Worm (Caenorhabditis elegans) whole organism, young adult: ENCODE data around the gene ceh-48.
A peak's percentile ranks its signal among the peaks of the same experiment; 100 is the strongest.

ENCODE experiments used
- B0019.2 ChIP-seq: fragments of 200-800 bp; sonication (Bioruptor generic); conservative IDR thresholded peaks from 2 replicates; pipeline ENCODE4 v1.3.6; 2022; ENCODE audit warnings: missing genetic modification reagents, missing genetic modification characterization, missing compliant biosample characterization
- B0035.1 ChIP-seq: sonication (generic microtip); optimal IDR thresholded peaks from 2 replicates; lab custom pipeline; 2016; ENCODE audit warnings: missing genetic modification characterization, mild to moderate bottlenecking, missing compliant biosample characterization, missing genotype, missing genetic modification reagents
- B0261.1 ChIP-seq: sonication (generic microtip); optimal IDR thresholded peaks from 2 replicates; lab custom pipeline; 2016; ENCODE audit warnings: mild to moderate bottlenecking, missing genetic modification characterization, moderate library complexity, missing compliant biosample characterization
- C17E4.6 ChIP-seq: fragments of 200-800 bp; sonication (Bioruptor generic); IDR thresholded peaks from 2 replicates; pipeline ENCODE4 v1.3.6; 2022; ENCODE audit warnings: missing genetic modification reagents, missing genetic modification characterization, missing compliant biosample characterization
- D2030.7 ChIP-seq: fragments of 200-800 bp; sonication (Bioruptor generic); IDR thresholded peaks from 2 replicates; pipeline ENCODE4 v1.3.6; 2022; ENCODE audit warnings: missing genetic modification reagents, missing genetic modification characterization, missing compliant biosample characterization
- F33H1.4 ChIP-seq: fragments of 200-800 bp; sonication (Bioruptor generic); IDR thresholded peaks from 2 replicates; pipeline ENCODE4 v1.3.6; 2022; ENCODE audit warnings: missing genetic modification reagents, missing genetic modification characterization, missing compliant biosample characterization
- F49E8.2 ChIP-seq: sonication (generic microtip); optimal IDR thresholded peaks from 3 replicates; lab custom pipeline; 2017; ENCODE audit warnings: missing genetic modification characterization, mild to moderate bottlenecking, missing compliant biosample characterization, antibody characterized with exemption, moderate library complexity; ENCODE audit not compliant: insufficient read depth
- T26A5.8 ChIP-seq: sonication (generic microtip); optimal IDR thresholded peaks from 2 replicates; lab custom pipeline; 2016; ENCODE audit warnings: missing genetic modification characterization, missing compliant biosample characterization
- Y53G8AR.9 ChIP-seq: fragments of 200-800 bp; sonication (Bioruptor generic); conservative IDR thresholded peaks from 2 replicates; pipeline ENCODE4 v1.3.6; 2022; ENCODE audit warnings: missing genetic modification reagents, missing genetic modification characterization, missing compliant biosample characterization
- Y95B8A.8 ChIP-seq: fragments of 200-800 bp; sonication (Bioruptor generic); IDR thresholded peaks from 2 replicates; pipeline ENCODE4 v1.3.6; 2022; ENCODE audit warnings: missing genetic modification reagents, missing genetic modification characterization, missing compliant biosample characterization
- bed-1 ChIP-seq: fragments of 200-800 bp; sonication (Bioruptor generic); IDR thresholded peaks from 2 replicates; pipeline ENCODE4 v1.3.6; 2022; ENCODE audit warnings: missing genetic modification reagents, missing genetic modification characterization, missing compliant biosample characterization
- ceh-91 ChIP-seq: fragments of 200-800 bp; sonication (Bioruptor generic); IDR thresholded peaks from 2 replicates; pipeline ENCODE4 v1.3.6; 2022; ENCODE audit warnings: missing genetic modification reagents, missing genetic modification characterization, missing compliant biosample characterization
- dox-1 ChIP-seq: fragments of 200-800 bp; sonication (Bioruptor generic); IDR thresholded peaks from 2 replicates; pipeline ENCODE4 v1.3.6; 2022; ENCODE audit warnings: missing genetic modification reagents, missing genetic modification characterization, missing compliant biosample characterization
- dpl-1 ChIP-seq: fragments of 150-350 bp; optimal IDR thresholded peaks from 2 replicates; lab custom pipeline; 2014; ENCODE audit warnings: missing biosample characterization, missing genetic modification reagents, missing genetic modification characterization
- efl-1 ChIP-seq: fragments of 150-350 bp; optimal IDR thresholded peaks from 2 replicates; lab custom pipeline; 2014; ENCODE audit warnings: missing biosample characterization, missing genetic modification reagents, missing genetic modification characterization
- ets-4 ChIP-seq: fragments of 200-800 bp; sonication (Bioruptor generic); optimal IDR thresholded peaks from 2 replicates; lab custom pipeline; 2018; ENCODE audit warnings: mild to moderate bottlenecking, missing genetic modification characterization, missing compliant biosample characterization
- him-1 ChIP-seq: sonication (generic microtip); optimal IDR thresholded peaks from 2 replicates; lab custom pipeline; 2016; ENCODE audit warnings: missing genotype, missing genetic modification reagents, missing genetic modification characterization, missing compliant biosample characterization
- hmg-1.2 ChIP-seq: fragments of 200-800 bp; sonication (Bioruptor generic); IDR thresholded peaks from 2 replicates; pipeline ENCODE4 v1.3.6; 2022; ENCODE audit warnings: missing genetic modification reagents, missing genetic modification characterization, missing compliant biosample characterization
- hsf-1 ChIP-seq: fragments of 200-800 bp; sonication (Bioruptor generic); IDR thresholded peaks from 2 replicates; pipeline ENCODE4 v1.3.6; 2022; ENCODE audit warnings: missing genetic modification reagents, missing genetic modification characterization, missing compliant biosample characterization
- let-607 ChIP-seq, 2 experiments: fragments of 200-800 bp in 1 of 2; sonication (Bioruptor generic) in 1 of 2; sonication (generic microtip) in 1 of 2; optimal IDR thresholded peaks; 2 replicates each; lab custom pipeline; 2016 to 2018; ENCODE audit warnings: mild to moderate bottlenecking in 2 of 2, missing compliant biosample characterization in 2 of 2, missing genetic modification characterization in 2 of 2, moderate library complexity in 2 of 2, missing genotype in 1 of 2
- lin-26 ChIP-seq: fragments of 200-800 bp; sonication (Bioruptor generic); IDR thresholded peaks from 2 replicates; pipeline ENCODE4 v1.3.6; 2022; ENCODE audit warnings: missing genetic modification reagents, missing genetic modification characterization, missing compliant biosample characterization
- lin-35 ChIP-seq, 3 experiments: fragments of 150-350 bp in 2 of 3; sonication (generic microtip) in 1 of 3; optimal IDR thresholded peaks; 2 replicates each; lab custom pipeline; 2014 to 2018; ENCODE audit warnings: missing biosample characterization in 3 of 3, missing genetic modification characterization in 3 of 3, missing genetic modification reagents in 3 of 3
- lin-54 ChIP-seq: fragments of 200-800 bp; sonication (Bioruptor generic); optimal IDR thresholded peaks from 2 replicates; lab custom pipeline; 2018; ENCODE audit warnings: mild to moderate bottlenecking, missing genetic modification characterization, missing compliant biosample characterization
- lir-1 ChIP-seq: fragments of 200-800 bp; sonication (Bioruptor generic); conservative IDR thresholded peaks from 2 replicates; pipeline ENCODE4 v1.3.6; 2022; ENCODE audit warnings: missing genetic modification reagents, missing genetic modification characterization, missing compliant biosample characterization
- lsl-1 ChIP-seq: fragments of 200-800 bp; sonication (Bioruptor generic); optimal IDR thresholded peaks from 2 replicates; lab custom pipeline; 2018; ENCODE audit warnings: mild to moderate bottlenecking, missing genetic modification characterization, moderate library complexity, missing compliant biosample characterization
- madf-6 ChIP-seq: fragments of 200-800 bp; sonication (Bioruptor generic); IDR thresholded peaks from 2 replicates; pipeline ENCODE4 v1.3.6; 2022; ENCODE audit warnings: missing genetic modification reagents, missing genetic modification characterization, missing compliant biosample characterization
- madf-8 ChIP-seq: fragments of 200-800 bp; sonication (Bioruptor generic); conservative IDR thresholded peaks from 2 replicates; pipeline ENCODE4 v1.3.6; 2022; ENCODE audit warnings: missing genetic modification reagents, missing genetic modification characterization, missing compliant biosample characterization
- mxl-1 ChIP-seq: sonication (generic microtip); optimal IDR thresholded peaks from 2 replicates; lab custom pipeline; 2016; ENCODE audit warnings: missing genetic modification characterization, missing compliant biosample characterization
- nfya-2 ChIP-seq: fragments of 200-800 bp; sonication (Bioruptor generic); IDR thresholded peaks from 2 replicates; pipeline ENCODE4 v1.3.6; 2022; ENCODE audit warnings: missing genetic modification reagents, missing genetic modification characterization, missing compliant biosample characterization
- nhr-80 ChIP-seq: sonication (generic microtip); optimal IDR thresholded peaks from 2 replicates; lab custom pipeline; 2016; ENCODE audit warnings: missing genetic modification characterization, missing compliant biosample characterization
- pbrm-1 ChIP-seq: fragments of 200-800 bp; sonication (Bioruptor generic); IDR thresholded peaks from 2 replicates; pipeline ENCODE4 v1.3.6; 2022; ENCODE audit warnings: missing genetic modification reagents, missing genetic modification characterization, missing compliant biosample characterization
- sea-2 ChIP-seq: fragments of 200-800 bp; sonication (Bioruptor generic); IDR thresholded peaks from 2 replicates; pipeline ENCODE4 v1.3.6; 2022; ENCODE audit warnings: missing genetic modification characterization, missing compliant biosample characterization
- snpc-1.3 ChIP-seq: sonication (generic microtip); optimal IDR thresholded peaks from 2 replicates; lab custom pipeline; 2017; ENCODE audit warnings: missing genetic modification characterization, mild to moderate bottlenecking, missing compliant biosample characterization, antibody characterized with exemption, moderate library complexity, missing genotype, missing genetic modification reagents; ENCODE audit not compliant: insufficient read depth
- snpc-3.4 ChIP-seq: sonication (generic microtip); optimal IDR thresholded peaks from 2 replicates; lab custom pipeline; 2017; ENCODE audit warnings: missing genetic modification characterization, mild to moderate bottlenecking, missing compliant biosample characterization, antibody characterized with exemption, moderate library complexity, missing genotype, missing genetic modification reagents
- snpc-4 ChIP-seq, 5 experiments: fragments of 150-350 bp in 1 of 5; sonication (generic microtip) in 4 of 5; optimal IDR thresholded peaks; 2 replicates each; lab custom pipeline; 2014 to 2018; ENCODE audit warnings: missing genetic modification characterization in 5 of 5, missing biosample characterization in 3 of 5, antibody characterized with exemption in 2 of 5, mild to moderate bottlenecking in 2 of 5, missing compliant biosample characterization in 2 of 5, missing genotype in 2 of 5, moderate library complexity in 2 of 5, missing genetic modification reagents in 1 of 5
- tbp1 ChIP-seq: fragments of 200-800 bp; sonication (Bioruptor generic); optimal IDR thresholded peaks from 2 replicates; lab custom pipeline; 2018; ENCODE audit warnings: mild to moderate bottlenecking, missing genetic modification characterization, missing compliant biosample characterization
- xnd-1 ChIP-seq: sonication (generic microtip); optimal IDR thresholded peaks from 2 replicates; lab custom pipeline; 2016; ENCODE audit warnings: missing genotype, missing genetic modification reagents, missing genetic modification characterization, missing compliant biosample characterization
- ztf-18 ChIP-seq: sonication (generic microtip); optimal IDR thresholded peaks from 2 replicates; lab custom pipeline; 2016; ENCODE audit warnings: missing genotype, mild to moderate bottlenecking, missing genetic modification characterization, missing compliant biosample characterization

ceh-48 gene

ce11 chrIV:6842470-6843008 lies 30.6 kb downstream of the ceh-48 start, which contains the start of gene lip-1:
TSS of gene lip-1 (plus strand) at chrIV:6842958.
- TF ChIP-seq ets-4, result no peak
- peak; percentile 94 for TF ChIP-seq madf-8 (GFP tag; lab: Robert Waterston, UW)
- peak; percentile 32; the same call in 1 of the 2 replicates for TF ChIP-seq Y53G8AR.9
- peak; percentile 30 for TF ChIP-seq him-1 (tag; lab: Kevin White, UChicago)
- TF ChIP-seq lir-1 (GFP tag; lab: Robert Waterston, UW), result no peak
- TF ChIP-seq dpl-1 (GFP tag; lab: Kevin White, UChicago), result peak; percentile 73
- peak; percentile 23 for TF ChIP-seq F49E8.2 (tag; lab: Kevin White, UChicago)
- TF ChIP-seq sea-2, result no peak
- TF ChIP-seq Y95B8A.8, result peak; percentile 82
- TF ChIP-seq madf-6 (GFP tag; lab: Robert Waterston, UW), result peak; percentile 95
- TF ChIP-seq C17E4.6, result no peak
- no peak for TF ChIP-seq mxl-1
- no peak for TF ChIP-seq snpc-1.3 (tag; lab: Kevin White, UChicago)
- TF ChIP-seq lsl-1 (GFP tag; lab: Kevin White, UChicago), result peak; percentile 90
- no peak for TF ChIP-seq nfya-2 (GFP tag; lab: Robert Waterston, UW)
- TF ChIP-seq tbp1 (GFP tag; lab: Kevin White, UChicago), result peak; percentile 38
- peak; percentile 93 for TF ChIP-seq efl-1 (GFP tag; lab: Kevin White, UChicago)
- no peak for TF ChIP-seq bed-1 (GFP tag; lab: Robert Waterston, UW)
- TF ChIP-seq B0035.1 (tag; lab: Kevin White, UChicago), result no peak
- no peak for TF ChIP-seq ztf-18
- no peak for TF ChIP-seq T26A5.8
- TF ChIP-seq snpc-3.4 (tag; lab: Kevin White, UChicago), result peak; percentile 22
- peak; percentile 72 for TF ChIP-seq ceh-91
- TF ChIP-seq hsf-1 (GFP tag; lab: Robert Waterston, UW), result peak; percentile 70; the same call in 1 of the 2 replicates
- peak; percentile 74 for TF ChIP-seq D2030.7 (GFP tag; lab: Robert Waterston, UW)
- TF ChIP-seq B0019.2 (GFP tag; lab: Robert Waterston, UW), result peak; percentile 28; the same call in 1 of the 2 replicates
- peak; percentile 69 for TF ChIP-seq xnd-1 (tag; lab: Kevin White, UChicago)
- TF ChIP-seq let-607 (tag; optimal IDR thresholded peaks at IDR 0.05; lab: Kevin White, UChicago), result no peak
- TF ChIP-seq lin-35 (GFP tag; optimal IDR thresholded peaks at IDR 0.05; lab: Kevin White, UChicago), result no peak
- peak; percentile 50 for TF ChIP-seq lin-54 (GFP tag; lab: Kevin White, UChicago)
- TF ChIP-seq snpc-4 (GFP tag; optimal IDR thresholded peaks at IDR 0.05; lab: Kevin White, UChicago), result peak; percentile 46
- TF ChIP-seq snpc-4 (tag; optimal IDR thresholded peaks at IDR 0.05; lab: Kevin White, UChicago), result peak in 3 of 4 experiments; percentile 33 to 77 (median 68)
- no peak for TF ChIP-seq pbrm-1 (GFP tag; lab: Robert Waterston, UW)
- TF ChIP-seq hmg-1.2 (GFP tag; lab: Robert Waterston, UW), result peak; percentile 26; the same call in 1 of the 2 replicates
- TF ChIP-seq dox-1 (GFP tag; lab: Robert Waterston, UW), result no peak; the same call in 1 of the 2 replicates
- peak; percentile 72 for TF ChIP-seq F33H1.4
- no peak for TF ChIP-seq nhr-80
- no peak for TF ChIP-seq B0261.1 (tag; lab: Kevin White, UChicago)
- TF ChIP-seq lin-26 (GFP tag; lab: Robert Waterston, UW), result no peak
- TF ChIP-seq, all 124 proteins: peak for 20
